Worm (Caenorhabditis elegans) whole organism, L4/young adult: ENCODE data around the gene lsd-1.

ENCODE experiments used
- W03F9.2 ChIP-seq: fragments of 150-350 bp; optimal IDR thresholded peaks from 2 replicates; lab custom pipeline; 2014; ENCODE audit warnings: missing biosample characterization, missing genetic modification characterization
- dao-5 ChIP-seq: sonication (generic microtip); optimal IDR thresholded peaks from 2 replicates; lab custom pipeline; 2016; ENCODE audit warnings: missing genotype, missing genetic modification characterization, moderate library complexity, missing compliant biosample characterization
- him-1 ChIP-seq: sonication (generic microtip); optimal IDR thresholded peaks from 2 replicates; lab custom pipeline; 2016; ENCODE audit warnings: missing genotype, missing genetic modification reagents, missing genetic modification characterization, missing compliant biosample characterization

Gene lsd-1

DNA sequence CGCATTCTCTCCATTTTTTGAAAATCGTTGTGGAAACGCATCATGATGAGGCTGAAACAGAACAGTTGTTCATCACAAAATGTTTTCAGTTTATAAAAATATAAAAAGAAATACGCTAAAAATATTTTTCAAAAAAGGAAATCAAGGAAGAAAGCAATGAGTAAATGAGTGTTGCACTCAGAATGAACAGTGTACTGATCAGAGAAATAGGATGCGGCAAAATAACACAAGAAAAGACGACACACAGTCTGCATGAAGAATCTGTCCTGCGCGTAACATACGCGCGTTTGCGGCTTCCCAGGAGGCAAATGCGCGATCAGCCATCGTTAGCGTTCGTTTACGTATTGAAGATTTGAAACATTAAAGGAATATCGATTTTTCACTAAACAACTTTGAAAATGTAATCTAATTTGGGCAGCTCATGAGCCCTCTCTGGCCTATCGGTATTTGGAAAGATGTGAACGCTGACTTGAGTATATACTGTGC is 35.0 kb downstream of the lsd-1 start, which contains the start of gene C49F5.3:
C49F5.3 (minus strand) TSS at position 51 of the 486 bp plus-strand sequence.
- no peak for TF ChIP-seq dao-5 (tag; lab: Kevin White, UChicago)
- TF ChIP-seq him-1 (tag; lab: Kevin White, UChicago): no peak
- TF ChIP-seq W03F9.2: no peak

DNA sequence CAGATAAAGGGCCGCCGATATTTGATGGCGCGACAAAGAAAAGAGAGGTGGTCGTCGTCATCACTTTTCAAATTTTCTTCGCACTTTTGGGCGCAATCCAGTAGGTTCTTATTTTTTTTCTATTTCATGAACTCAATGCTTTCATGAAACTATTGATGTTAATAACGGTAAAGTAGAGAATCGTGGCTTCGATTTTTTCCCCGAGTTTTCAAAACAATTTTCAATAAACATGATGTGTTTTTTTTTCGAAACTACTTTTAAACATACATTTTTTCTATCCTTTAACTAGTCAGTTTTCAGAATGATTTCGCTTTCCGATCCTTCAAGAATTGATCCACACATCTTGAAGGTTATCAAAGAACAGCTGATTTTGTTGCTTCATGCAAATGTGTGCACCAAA is 37.2 kb downstream of the lsd-1 start, which contains the start of gene C49F5.5:
C49F5.5 (plus strand) TSS at position 301 of the 400 bp plus-strand sequence.
- TF ChIP-seq dao-5 (tag; lab: Kevin White, UChicago) (no peak), him-1 (tag; lab: Kevin White, UChicago) (no peak), W03F9.2 (no peak)

DNA sequence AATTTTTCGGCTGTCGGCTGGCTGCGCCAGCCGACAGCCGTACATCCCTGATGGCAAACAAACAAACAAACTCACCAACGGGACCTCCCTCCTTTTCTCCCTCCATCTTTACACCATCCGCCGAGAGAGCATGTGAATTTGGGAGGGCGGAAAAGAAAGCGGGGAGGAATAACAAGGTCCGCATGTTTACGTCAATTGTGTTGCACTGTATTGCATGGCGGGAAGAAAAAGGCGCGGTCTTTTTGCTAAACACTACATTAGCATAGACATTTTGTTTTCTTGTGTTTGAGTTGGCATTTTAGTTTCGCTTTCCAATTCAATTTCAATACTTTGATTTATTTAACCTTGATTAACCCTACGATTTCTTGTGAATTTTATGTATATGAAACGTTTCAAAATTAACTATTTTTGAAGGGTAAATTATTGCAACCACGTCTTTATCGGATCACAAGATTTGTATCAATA is 39.3 kb downstream of the lsd-1 start, which contains the start of gene C49F5.6:
C49F5.6 (plus strand) TSS at position 415 of the 465 bp plus-strand sequence.
- TF ChIP-seq him-1 (tag; lab: Kevin White, UChicago) (no peak), W03F9.2 (no peak), dao-5 (tag; lab: Kevin White, UChicago) (no peak)

DNA sequence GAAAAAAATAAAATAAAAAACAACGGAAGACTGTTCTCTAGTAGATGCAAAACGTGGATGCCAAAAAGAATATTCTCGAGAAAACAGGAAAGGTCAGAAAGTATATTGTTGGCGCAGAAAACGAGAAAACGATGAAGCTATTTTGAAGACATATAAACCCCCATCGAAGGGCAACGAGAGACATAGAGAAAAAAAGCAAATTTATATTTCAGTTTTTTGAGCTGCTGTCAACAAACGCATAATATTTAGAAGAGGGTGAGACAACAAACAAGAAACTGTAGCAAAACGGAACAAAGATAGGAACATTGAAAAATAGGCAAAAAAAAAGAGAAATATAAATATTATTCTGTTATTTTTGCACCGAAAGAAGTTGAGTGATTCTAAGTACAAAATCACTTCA is 43.6 kb downstream of the lsd-1 start:
- TF ChIP-seq dao-5 (tag; lab: Kevin White, UChicago): no peak
- TF ChIP-seq W03F9.2: no peak

DNA sequence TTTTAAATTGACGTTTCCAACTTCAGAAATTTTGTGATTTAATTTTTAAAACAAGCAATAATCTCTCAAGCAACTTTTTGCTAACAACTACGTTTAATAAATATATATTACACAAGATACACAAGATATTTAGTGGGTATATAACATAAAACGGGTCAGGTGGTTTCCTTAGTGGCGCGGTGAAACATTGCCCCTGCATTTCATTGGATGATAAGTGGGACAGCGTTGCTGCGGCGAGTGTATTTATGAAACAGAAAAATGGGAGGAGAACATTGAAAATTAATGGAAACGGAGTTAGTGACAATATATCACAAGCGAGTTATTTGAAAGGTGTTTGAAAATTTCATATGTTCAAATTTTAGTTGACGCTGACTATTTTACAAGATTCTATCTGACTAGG is 44.1 kb downstream of the lsd-1 start:
- no peak for TF ChIP-seq dao-5 (tag; lab: Kevin White, UChicago)
- no peak for TF ChIP-seq him-1 (tag; lab: Kevin White, UChicago)
- no peak for TF ChIP-seq W03F9.2

DNA sequence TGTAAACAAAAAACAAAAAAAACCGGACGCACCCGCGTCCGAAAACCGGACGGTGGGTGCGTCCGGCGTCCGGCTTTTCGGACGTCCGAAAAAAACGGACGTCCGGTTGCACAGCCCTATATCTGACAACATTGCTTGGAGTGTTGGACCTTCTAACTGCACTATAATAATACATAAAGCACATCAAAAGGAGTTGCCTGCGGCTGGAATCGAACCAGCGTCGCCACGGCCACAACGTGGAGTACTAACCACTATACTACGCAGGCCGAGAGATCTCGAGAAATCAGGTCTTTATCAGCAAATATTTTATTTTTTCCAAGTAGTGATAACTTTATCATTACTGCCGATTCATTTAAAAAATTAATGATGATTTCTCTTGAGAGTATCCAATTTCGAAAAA is 44.7 kb downstream of the lsd-1 start:
- TF ChIP-seq dao-5 (tag; lab: Kevin White, UChicago) (no peak), W03F9.2 (no peak), him-1 (tag; lab: Kevin White, UChicago) (no peak)

DNA sequence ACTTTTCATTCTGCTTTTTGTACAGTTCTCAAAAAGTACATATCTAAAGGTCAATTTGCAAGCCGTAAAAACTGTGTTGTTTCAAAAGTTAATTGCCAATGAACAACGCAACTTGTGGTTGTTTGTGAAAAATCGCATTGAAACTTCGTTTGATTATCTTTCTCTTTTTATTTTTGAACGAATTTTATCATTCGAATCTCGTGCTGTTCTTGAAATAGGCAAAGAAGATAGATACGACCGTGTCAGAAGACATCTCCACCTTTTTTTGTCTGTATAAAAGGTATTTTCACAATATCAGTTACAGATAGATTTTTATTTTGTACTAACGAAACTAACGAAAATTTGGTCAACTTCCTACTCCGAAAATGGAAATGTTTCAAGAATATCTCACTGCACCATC is 45.8 kb downstream of the lsd-1 start, which contains the start of gene C49F5.7:
C49F5.7 (plus strand) TSS at position 301 of the 400 bp plus-strand sequence.
- TF ChIP-seq W03F9.2 (no peak), dao-5 (tag; lab: Kevin White, UChicago) (no peak), him-1 (tag; lab: Kevin White, UChicago) (no peak)

DNA sequence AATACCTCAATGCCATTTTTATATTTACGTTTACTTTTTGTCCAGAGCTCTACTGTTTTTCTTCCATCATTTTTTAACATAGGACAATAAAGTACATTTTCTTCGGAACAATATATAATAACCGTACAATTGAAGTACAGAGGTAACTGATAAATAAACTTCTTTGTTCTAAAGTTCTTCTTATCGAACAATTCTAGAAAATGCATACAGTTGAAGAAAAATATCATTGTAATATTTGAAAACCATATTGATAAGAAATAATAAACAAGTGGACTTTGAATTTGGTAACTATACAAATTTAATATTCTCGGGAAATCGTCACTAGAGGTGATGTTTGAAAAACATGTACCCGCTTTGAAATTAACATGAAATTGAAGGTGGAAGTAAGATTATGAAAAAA is 48.0 kb downstream of the lsd-1 start:
- TF ChIP-seq dao-5 (tag; lab: Kevin White, UChicago) (no peak), W03F9.2 (no peak), him-1 (tag; lab: Kevin White, UChicago) (no peak)

DNA sequence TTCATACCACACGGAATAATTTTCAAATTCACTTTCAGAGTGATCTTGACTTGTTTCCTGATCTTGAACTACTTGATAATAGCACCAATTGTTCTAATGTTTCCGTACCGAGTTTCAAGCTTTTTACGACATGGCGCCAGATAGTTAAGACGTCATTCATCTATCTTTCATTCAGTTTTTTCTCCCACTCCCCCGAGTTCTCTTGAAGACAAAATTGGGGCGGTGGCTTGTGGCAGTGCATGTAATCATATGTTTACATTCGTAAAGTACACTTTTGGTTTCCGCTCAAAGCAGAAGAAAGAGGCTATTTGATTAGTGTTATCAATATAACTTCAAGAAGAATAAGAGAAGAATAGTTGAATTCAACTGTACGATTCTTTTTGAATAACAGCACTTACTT is 50.9 kb downstream of the lsd-1 start:
- TF ChIP-seq him-1 (tag; lab: Kevin White, UChicago) (no peak), W03F9.2 (no peak), dao-5 (tag; lab: Kevin White, UChicago) (no peak)
